Worm (Caenorhabditis elegans) whole organism, L3 larva: Measurements from ENCODE around the gene srh-231.

Experiments used
- aly-2 ChIP-seq: fragments of 150-350 bp; optimal IDR thresholded peaks from 2 replicates; lab custom pipeline; 2014; ENCODE audit warnings: missing biosample characterization, missing genetic modification characterization
- ama-1 ChIP-seq: fragments of 150-350 bp; optimal IDR thresholded peaks from 2 replicates; lab custom pipeline; 2018
- fkh-2 ChIP-seq: fragments of 150-350 bp; optimal IDR thresholded peaks from 2 replicates; lab custom pipeline; 2014; ENCODE audit warnings: missing biosample characterization, missing genetic modification reagents, missing genetic modification characterization
- nfya-1 ChIP-seq: sonication (generic microtip); optimal IDR thresholded peaks from 2 replicates; lab custom pipeline; 2017; ENCODE audit warnings: missing genetic modification characterization, mild to moderate bottlenecking, missing compliant biosample characterization, antibody characterized with exemption, moderate library complexity; ENCODE audit not compliant: insufficient read depth
- nhr-11 ChIP-seq: fragments of 150-350 bp; optimal IDR thresholded peaks from 2 replicates; lab custom pipeline; 2014; ENCODE audit warnings: missing biosample characterization, missing genetic modification characterization
- nhr-28 ChIP-seq: fragments of 150-350 bp; optimal IDR thresholded peaks from 2 replicates; lab custom pipeline; 2014; ENCODE audit warnings: missing biosample characterization, missing genetic modification characterization
- pqm-1 ChIP-seq: fragments of 150-350 bp; optimal IDR thresholded peaks from 2 replicates; lab custom pipeline; 2017; ENCODE audit warnings: missing biosample characterization, missing genetic modification characterization, inconsistent platforms
- snpc-4 ChIP-seq: fragments of 150-350 bp; optimal IDR thresholded peaks from 2 replicates; lab custom pipeline; 2014; ENCODE audit warnings: missing biosample characterization, missing genetic modification characterization
- unc-39 ChIP-seq: sonication (generic microtip); optimal IDR thresholded peaks from 4 replicates; lab custom pipeline; 2017; ENCODE audit warnings: missing biosample characterization, missing genetic modification characterization
- ztf-4 ChIP-seq: fragments of 150-350 bp; optimal IDR thresholded peaks from 2 replicates; lab custom pipeline; 2014; ENCODE audit warnings: missing biosample characterization, missing genetic modification characterization

- TF ChIP-seq unc-39 (tag; lab: Kevin White, UChicago) (no peak), pqm-1 (tag; lab: Kevin White, UChicago) (no peak), ama-1 (no peak), nhr-11 (tag; lab: Kevin White, UChicago) (no peak), nhr-28 (tag; lab: Kevin White, UChicago) (no peak), snpc-4 (tag; lab: Kevin White, UChicago) (no peak), fkh-2 (tag; lab: Kevin White, UChicago) (no peak), aly-2 (tag; lab: Kevin White, UChicago) (no peak), ztf-4 (tag; lab: Kevin White, UChicago) (no peak), nfya-1 (tag; lab: Kevin White, UChicago) (no peak)
Measured at ce11 chrV:7339831-7340230, 12.2 kb downstream of the srh-231 start, which contains the start of gene srh-187.
